Worm (Caenorhabditis elegans): ENCODE measurements around the gene T25B9.8.

DNA sequence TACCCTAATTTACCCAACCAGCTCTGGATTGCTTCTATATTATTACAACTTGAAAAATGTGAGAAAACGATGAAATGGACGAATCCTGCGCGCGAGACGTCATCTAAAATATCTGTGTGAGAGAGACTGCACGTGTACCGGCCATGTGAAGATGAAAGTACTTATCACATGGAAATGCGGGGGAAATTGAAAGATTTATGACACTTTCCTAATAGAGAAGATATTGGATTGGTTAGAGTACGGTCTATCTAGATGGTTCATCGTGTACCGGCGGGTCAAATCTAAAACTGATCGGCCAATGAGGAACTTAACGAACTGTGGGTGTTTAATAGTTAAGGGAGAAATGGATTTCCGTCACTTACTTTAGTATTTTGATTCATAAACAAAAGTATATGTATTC lies 14.0 kb upstream of the T25B9.8 start:
- no peak for TF ChIP-seq ama-1 (optimal IDR thresholded peaks at IDR 0.05)
- TF ChIP-seq elt-3 (tag; optimal IDR thresholded peaks at IDR 0.05): peak in 2 of 3 experiments; percentile 43 to 69
- peak; percentile 91 for TF ChIP-seq nhr-23 (tag; optimal IDR thresholded peaks at IDR 0.05)
- TF ChIP-seq unc-62 (GFP tag; optimal IDR thresholded peaks at IDR 0.05): no peak
- no peak for TF ChIP-seq lin-15B (tag; optimal IDR thresholded peaks at IDR 0.05)

All from whole organism, L3 larva.